Worm (Caenorhabditis elegans): ENCODE measurements around the gene panl-3.

panl-3 gene

ce11 chrIII:9818763-9819162 is at the start of gene panl-3:
Gene panl-3, plus strand, starts transcription at chrIII:9819056.
- TF ChIP-seq unc-62 (GFP tag; optimal IDR thresholded peaks at IDR 0.05) = no peak

DNA sequence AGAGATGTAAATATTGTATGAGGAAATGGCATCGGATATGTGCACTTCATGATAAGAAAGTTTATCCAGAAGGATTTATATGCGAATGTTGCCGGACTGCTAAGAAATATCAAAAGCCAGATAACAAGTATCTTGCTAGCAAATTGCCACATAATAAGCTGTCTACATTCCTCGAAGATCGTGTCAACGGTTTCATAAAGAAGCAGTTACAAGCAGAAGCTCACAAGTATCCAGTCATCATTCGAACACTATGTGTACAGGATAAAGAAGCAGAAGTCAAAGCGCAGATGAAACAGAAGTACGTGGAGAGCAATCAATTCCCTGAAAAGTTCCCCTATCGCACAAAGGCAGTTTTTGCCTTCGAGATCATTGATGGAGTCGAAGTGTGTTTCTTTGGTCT is 48.3 kb upstream of the panl-3 start:
- TF ChIP-seq unc-62 (GFP tag; optimal IDR thresholded peaks at IDR 0.05) = no peak

DNA sequence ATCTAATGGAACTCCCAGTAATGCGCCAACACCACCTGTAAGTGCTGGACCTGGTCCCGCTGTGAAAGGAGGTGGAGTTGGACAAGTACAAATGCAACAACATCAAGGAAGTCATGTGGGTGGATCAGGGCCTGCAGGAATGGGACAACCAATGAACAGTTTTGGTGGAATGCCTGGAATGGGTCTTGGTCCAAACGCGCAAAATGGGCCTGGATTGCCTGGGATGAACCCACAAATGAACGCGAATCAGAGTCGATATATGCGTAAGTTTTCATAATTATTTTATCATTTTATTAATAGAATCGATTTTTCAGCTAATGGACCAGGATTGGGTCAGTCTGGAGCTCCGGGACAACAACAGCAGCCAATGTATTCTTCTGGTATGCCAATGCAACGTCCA is 46.5 kb upstream of the panl-3 start:
- TF ChIP-seq unc-62 (GFP tag; optimal IDR thresholded peaks at IDR 0.05) = no peak

DNA sequence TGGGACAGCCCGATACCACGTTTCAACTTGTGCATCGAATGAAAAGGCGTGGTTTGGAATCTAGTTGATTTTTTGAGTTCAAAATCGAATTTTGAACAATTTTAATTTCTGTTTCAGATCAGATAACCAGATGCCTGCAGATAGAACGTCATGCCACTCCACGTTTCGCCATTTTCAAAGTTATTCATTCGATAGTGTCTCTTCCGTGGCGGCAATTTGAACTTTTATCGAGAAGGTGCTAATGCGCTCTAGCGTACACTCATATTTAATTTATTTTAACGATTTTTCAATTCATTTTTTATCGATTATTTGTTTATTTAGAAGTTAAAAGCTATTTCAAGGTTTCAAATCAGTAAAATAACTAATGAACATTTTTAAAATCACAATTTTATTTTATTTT is 42.9 kb upstream of the panl-3 start:
- no peak for TF ChIP-seq unc-62 (GFP tag; optimal IDR thresholded peaks at IDR 0.05)

DNA sequence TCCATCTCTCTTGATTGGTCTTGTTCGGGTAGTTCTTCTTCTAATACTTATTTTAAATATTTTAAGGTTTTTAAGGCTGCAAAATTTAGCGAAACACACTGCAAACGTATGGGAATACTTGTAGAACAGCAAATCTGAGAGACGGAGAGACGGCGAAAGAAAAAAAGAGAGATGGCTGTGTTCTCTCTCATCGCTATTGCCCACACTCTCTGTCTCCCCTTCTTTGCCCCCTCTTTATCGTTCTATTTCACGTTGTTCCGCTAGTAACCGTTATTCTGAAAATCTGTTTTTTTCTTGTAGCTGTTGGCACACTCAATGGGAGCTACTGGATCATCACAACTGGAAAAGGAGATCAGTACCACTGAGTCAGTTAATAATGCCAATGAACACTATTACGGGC is 42.5 kb upstream of the panl-3 start, which contains the start of gene usp-46:
Gene usp-46, plus strand, starts transcription at position 301 of the 400 bp plus-strand sequence.
- no peak for TF ChIP-seq unc-62 (GFP tag; optimal IDR thresholded peaks at IDR 0.05)

DNA sequence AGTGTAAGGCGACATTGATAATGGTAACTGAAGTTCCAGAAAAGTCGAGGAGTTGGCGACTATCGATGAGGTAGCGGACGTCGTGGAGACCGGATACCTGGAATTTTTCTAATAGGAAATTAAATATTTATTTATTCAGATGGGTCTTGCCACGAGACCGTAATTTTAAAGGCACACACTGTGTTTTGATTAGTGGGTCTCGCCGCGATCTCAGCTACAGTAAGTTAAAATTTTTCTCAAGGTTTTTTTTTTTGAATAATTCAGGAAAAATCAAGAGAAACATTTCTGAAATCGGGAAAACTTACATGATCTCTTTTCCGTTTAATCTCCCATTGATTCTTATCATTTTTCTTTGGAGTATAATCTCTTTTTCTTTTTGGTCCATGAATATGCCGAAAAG is 39.8 kb upstream of the panl-3 start:
- no peak for TF ChIP-seq unc-62 (GFP tag; optimal IDR thresholded peaks at IDR 0.05)

- no peak for TF ChIP-seq unc-62 (GFP tag; optimal IDR thresholded peaks at IDR 0.05)
Observed at ce11 chrIII:9780254-9780653, 38.6 kb upstream of the panl-3 start, which contains the start of gene sqv-3. Gene sqv-3, minus strand, starts transcription at chrIII:9780354.

- no peak for TF ChIP-seq unc-62 (GFP tag; optimal IDR thresholded peaks at IDR 0.05)
Observed at ce11 chrIII:9780665-9781304, 38.1 kb upstream of the panl-3 start, which contains the start of gene vha-1. Gene vha-1, plus strand, starts transcription at chrIII:9781254.

ce11 chrIII:9782011-9782436 is 36.8 kb upstream of the panl-3 start, which contains the start of gene vha-2:
Gene vha-2, plus strand, starts transcription at chrIII:9782164.
- no peak for TF ChIP-seq unc-62 (GFP tag; optimal IDR thresholded peaks at IDR 0.05)

DNA sequence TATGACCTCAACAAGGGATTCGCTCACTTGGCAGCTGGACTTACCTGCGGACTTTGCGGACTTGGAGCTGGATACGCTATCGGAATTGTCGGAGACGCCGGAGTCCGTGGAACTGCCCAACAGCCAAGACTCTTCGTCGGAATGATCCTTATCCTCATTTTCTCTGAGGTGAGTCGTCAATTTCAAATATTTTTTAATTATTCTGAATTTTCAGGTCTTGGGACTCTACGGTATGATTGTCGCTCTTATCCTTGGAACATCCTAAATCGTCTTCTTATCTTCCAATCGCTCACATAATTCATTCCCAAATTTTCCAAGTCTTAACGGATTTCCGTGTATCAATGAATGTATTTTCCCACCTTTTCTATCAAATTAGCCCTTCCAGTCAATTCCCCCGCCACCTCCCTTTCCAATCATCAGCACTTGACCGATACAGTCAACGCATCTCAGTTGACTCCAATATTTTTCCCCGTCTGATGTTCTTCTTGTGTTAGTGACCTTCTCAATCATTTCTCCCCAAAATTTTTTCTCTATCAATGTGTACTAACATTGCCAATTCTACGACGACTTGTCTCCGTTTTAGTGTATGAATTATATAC is 36.3 kb upstream of the panl-3 start, which contains the start of gene R10E11.6:
Gene R10E11.6, plus strand, starts transcription at position 524 of the 599 bp plus-strand sequence.
- TF ChIP-seq unc-62 (GFP tag; optimal IDR thresholded peaks at IDR 0.05) = no peak

ce11 chrIII:9783133-9783590 is 35.7 kb upstream of the panl-3 start:
- no peak for TF ChIP-seq unc-62 (GFP tag; optimal IDR thresholded peaks at IDR 0.05)

DNA sequence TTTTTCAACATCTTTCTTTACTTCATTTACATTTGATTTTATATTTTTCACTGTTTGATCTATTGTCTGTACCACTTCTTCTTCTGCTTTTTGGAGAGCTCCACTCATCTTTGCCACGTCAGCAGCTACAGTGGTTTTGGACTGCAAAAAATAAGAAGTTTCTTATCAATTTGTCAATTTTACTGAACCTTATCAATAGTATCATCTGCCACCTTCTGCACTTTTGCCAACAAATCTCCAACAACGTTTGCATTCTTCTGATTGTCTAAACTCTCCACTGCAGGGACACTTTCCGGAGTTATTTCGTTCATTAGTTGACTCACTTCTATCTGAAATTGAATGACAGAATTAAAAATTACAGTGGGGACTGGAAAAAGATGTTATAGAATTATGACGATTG is 32.1 kb upstream of the panl-3 start:
- no peak for TF ChIP-seq unc-62 (GFP tag; optimal IDR thresholded peaks at IDR 0.05)

DNA sequence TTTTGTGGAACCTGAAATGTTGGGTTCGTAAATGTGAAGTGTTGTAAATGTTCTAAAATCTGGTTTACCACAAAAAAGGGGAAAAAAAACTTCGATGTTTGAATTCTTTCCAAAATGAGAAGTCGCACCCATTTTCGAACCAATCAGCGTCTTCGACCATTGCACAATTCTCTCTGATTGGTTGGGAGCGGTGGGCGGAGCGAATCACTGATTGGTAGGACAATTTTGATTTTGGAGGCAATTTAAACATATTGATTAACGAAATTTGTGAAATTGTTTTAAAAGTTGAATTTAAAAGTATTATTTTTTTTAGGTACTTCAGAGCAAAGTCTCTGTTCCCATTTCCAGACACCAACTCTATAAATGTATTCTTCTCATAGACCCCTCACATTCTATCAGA is 29.8 kb upstream of the panl-3 start:
- no peak for TF ChIP-seq unc-62 (GFP tag; optimal IDR thresholded peaks at IDR 0.05)

ce11 chrIII:9789607-9790073 is 29.2 kb upstream of the panl-3 start, which contains the start of gene R10E11.5:
Gene R10E11.5, minus strand, starts transcription at chrIII:9789657.
- TF ChIP-seq unc-62 (GFP tag; optimal IDR thresholded peaks at IDR 0.05) = no peak

- TF ChIP-seq unc-62 (GFP tag; optimal IDR thresholded peaks at IDR 0.05) = no peak
Observed at ce11 chrIII:9793592-9794417, 25.1 kb upstream of the panl-3 start, which contains the start of the genes R10E11.9 and mcm-6. Gene R10E11.9, minus strand, starts transcription at chrIII:9793642. Gene mcm-6, plus strand, starts transcription at chrIII:9794367.

ce11 chrIII:9796448-9796847 is 22.4 kb upstream of the panl-3 start, which contains the start of gene srxa-10:
Gene srxa-10, minus strand, starts transcription at chrIII:9796548.
- no peak for TF ChIP-seq unc-62 (GFP tag; optimal IDR thresholded peaks at IDR 0.05)
